Worm (Caenorhabditis elegans) whole organism, L1 larva: ENCODE measurements around the gene F12D9.2.
A peak's percentile ranks its signal among the peaks of the same experiment; 100 is the strongest.

Experiments used
- C04F5.9 ChIP-seq: sonication (generic microtip); optimal IDR thresholded peaks from 2 replicates; lab custom pipeline; 2016; ENCODE audit warnings: missing genetic modification characterization, missing compliant biosample characterization
- C34B4.2 ChIP-seq: sonication (generic microtip); optimal IDR thresholded peaks from 2 replicates; lab custom pipeline; 2017; ENCODE audit warnings: mild to moderate bottlenecking, missing genetic modification characterization, missing compliant biosample characterization
- Y116A8C.19 ChIP-seq: sonication (generic microtip); optimal IDR thresholded peaks from 2 replicates; lab custom pipeline; 2016; ENCODE audit warnings: missing compliant biosample characterization, missing genetic modification characterization, borderline replicate concordance
- ama-1 ChIP-seq: fragments of 150-350 bp; optimal IDR thresholded peaks from 2 replicates; lab custom pipeline; 2014
- blmp-1 ChIP-seq: fragments of 150-350 bp; optimal IDR thresholded peaks from 2 replicates; lab custom pipeline; 2014; ENCODE audit warnings: missing biosample characterization, missing genetic modification characterization
- ceh-63 ChIP-seq: fragments of 200-800 bp; sonication (Bioruptor generic); optimal IDR thresholded peaks from 2 replicates; lab custom pipeline; 2018; ENCODE audit warnings: mild to moderate bottlenecking, missing genetic modification characterization, missing compliant biosample characterization
- ceh-82 ChIP-seq, 3 experiments: fragments of 150-350 bp in 1 of 3; sonication (generic microtip) in 2 of 3; optimal IDR thresholded peaks; 2 replicates each; lab custom pipeline; 2014 to 2017; ENCODE audit warnings: missing biosample characterization in 3 of 3, missing genetic modification characterization in 3 of 3
- ceh-88 ChIP-seq: fragments of 200-800 bp; sonication (Bioruptor generic); IDR thresholded peaks from 2 replicates; pipeline ENCODE4 v1.3.6; 2022; ENCODE audit warnings: missing genetic modification characterization, missing compliant biosample characterization
- ceh-90 ChIP-seq: sonication (generic microtip); optimal IDR thresholded peaks from 2 replicates; lab custom pipeline; 2016; ENCODE audit warnings: missing genetic modification characterization, missing compliant biosample characterization
- dsc-1 ChIP-seq: sonication (generic microtip); optimal IDR thresholded peaks from 2 replicates; lab custom pipeline; 2016; ENCODE audit warnings: mild to moderate bottlenecking, missing genetic modification characterization, missing compliant biosample characterization
- efl-3 ChIP-seq: fragments of 200-800 bp; sonication (Bioruptor generic); optimal IDR thresholded peaks from 2 replicates; lab custom pipeline; 2018; ENCODE audit warnings: mild to moderate bottlenecking, missing genetic modification characterization, missing compliant biosample characterization
- egl-13 ChIP-seq: sonication (generic microtip); optimal IDR thresholded peaks from 2 replicates; lab custom pipeline; 2016; ENCODE audit warnings: missing genotype, missing genetic modification reagents, missing genetic modification characterization, missing compliant biosample characterization
- egl-27 ChIP-seq, 2 experiments: fragments of 150-350 bp in 1 of 2; sonication (generic microtip); optimal IDR thresholded peaks; 3 replicates each; lab custom pipeline; 2017 to 2018; ENCODE audit warnings: missing biosample characterization in 2 of 2, missing genetic modification characterization in 2 of 2, missing genetic modification reagents in 2 of 2
- elt-2 ChIP-seq: sonication (generic microtip); optimal IDR thresholded peaks from 2 replicates; lab custom pipeline; 2016; ENCODE audit warnings: missing genetic modification characterization, mild to moderate bottlenecking, inconsistent platforms, missing compliant biosample characterization, missing genetic modification reagents
- elt-3 ChIP-seq, 6 experiments: fragments of 150-350 bp in 1 of 6; sonication (generic microtip); optimal IDR thresholded peaks; 2 replicates each; lab custom pipeline; 2017 to 2018; ENCODE audit warnings: missing biosample characterization in 6 of 6, missing genetic modification characterization in 6 of 6, inconsistent platforms in 1 of 6
- ets-5 ChIP-seq: fragments of 200-800 bp; sonication (Bioruptor generic); IDR thresholded peaks from 2 replicates; pipeline ENCODE4 v1.3.6; 2022; ENCODE audit warnings: missing genetic modification characterization, missing compliant biosample characterization
- fkh-10 ChIP-seq: sonication (generic microtip); optimal IDR thresholded peaks from 2 replicates; lab custom pipeline; 2017; ENCODE audit warnings: missing biosample characterization, missing genetic modification reagents, missing genetic modification characterization
- fkh-8 ChIP-seq: sonication (generic microtip); optimal IDR thresholded peaks from 2 replicates; lab custom pipeline; 2016; ENCODE audit warnings: mild to moderate bottlenecking, missing genetic modification characterization, missing compliant biosample characterization
- grh-1 ChIP-seq: fragments of 200-800 bp; sonication (Bioruptor generic); IDR thresholded peaks from 2 replicates; pipeline ENCODE4 v1.3.6; 2022; ENCODE audit warnings: missing genetic modification reagents, missing genetic modification characterization, missing compliant biosample characterization
- hlh-17 ChIP-seq: fragments of 200-800 bp; sonication (Bioruptor generic); optimal IDR thresholded peaks from 2 replicates; lab custom pipeline; 2018; ENCODE audit warnings: missing genetic modification characterization, mild to moderate bottlenecking, missing compliant biosample characterization, moderate library complexity, borderline replicate concordance
- irx-1 ChIP-seq: sonication (generic microtip); optimal IDR thresholded peaks from 2 replicates; lab custom pipeline; 2016; ENCODE audit warnings: missing genetic modification characterization, missing compliant biosample characterization
- isw-1 ChIP-seq: fragments of 200-800 bp; sonication (Bioruptor generic); IDR thresholded peaks from 2 replicates; pipeline ENCODE4 v1.3.6; 2022; ENCODE audit warnings: missing genetic modification characterization, missing compliant biosample characterization
- jun-1 ChIP-seq: fragments of 150-350 bp; optimal IDR thresholded peaks from 2 replicates; lab custom pipeline; 2014; ENCODE audit warnings: missing biosample characterization, missing genetic modification reagents, missing genetic modification characterization
- lin-13 ChIP-seq: fragments of 150-350 bp; optimal IDR thresholded peaks from 2 replicates; lab custom pipeline; 2014; ENCODE audit warnings: missing biosample characterization, missing genetic modification reagents, missing genetic modification characterization
- lin-14 ChIP-seq: fragments of 200-800 bp; sonication (Bioruptor generic); optimal IDR thresholded peaks from 2 replicates; lab custom pipeline; 2018; ENCODE audit warnings: mild to moderate bottlenecking, missing genetic modification characterization, moderate library complexity, missing compliant biosample characterization
- lin-15B ChIP-seq: fragments of 150-350 bp; sonication (generic microtip); optimal IDR thresholded peaks from 3 replicates; lab custom pipeline; 2014; ENCODE audit warnings: missing biosample characterization, missing genetic modification characterization
- lin-35 ChIP-seq, 2 experiments: fragments of 150-350 bp; optimal IDR thresholded peaks; 2 replicates each; lab custom pipeline; 2014; ENCODE audit warnings: missing biosample characterization in 2 of 2, missing genetic modification characterization in 2 of 2, missing genetic modification reagents in 2 of 2
- lin-39 ChIP-seq: fragments of 150-350 bp; optimal IDR thresholded peaks from 2 replicates; lab custom pipeline; 2014; ENCODE audit warnings: missing biosample characterization, missing genetic modification reagents, missing genetic modification characterization
- lir-3 ChIP-seq: sonication (generic microtip); optimal IDR thresholded peaks from 2 replicates; lab custom pipeline; 2016; ENCODE audit warnings: mild to moderate bottlenecking, missing genetic modification characterization, moderate library complexity, missing compliant biosample characterization; ENCODE audit not compliant: poor library complexity
- lsy-2 ChIP-seq, 2 experiments: fragments of 150-350 bp; optimal IDR thresholded peaks; 2 replicates each; lab custom pipeline; 2014; ENCODE audit warnings: missing biosample characterization in 2 of 2, missing genetic modification characterization in 2 of 2
- mef-2 ChIP-seq: fragments of 150-350 bp; optimal IDR thresholded peaks from 2 replicates; lab custom pipeline; 2014; ENCODE audit warnings: missing biosample characterization, missing genetic modification characterization
- nhr-11 ChIP-seq: fragments of 150-350 bp; optimal IDR thresholded peaks from 2 replicates; lab custom pipeline; 2014; ENCODE audit warnings: missing biosample characterization, missing genetic modification characterization
- nhr-12 ChIP-seq: sonication (generic microtip); optimal IDR thresholded peaks from 2 replicates; lab custom pipeline; 2017; ENCODE audit warnings: missing biosample characterization, missing genetic modification characterization
- nhr-19 ChIP-seq: fragments of 200-800 bp; sonication (Bioruptor generic); conservative IDR thresholded peaks from 2 replicates; pipeline ENCODE4 v1.3.6; 2022; ENCODE audit warnings: missing genetic modification characterization, missing compliant biosample characterization
- nhr-237 ChIP-seq: fragments of 150-350 bp; optimal IDR thresholded peaks from 2 replicates; lab custom pipeline; 2014; ENCODE audit warnings: missing biosample characterization, missing genetic modification characterization
- nhr-28 ChIP-seq: fragments of 150-350 bp; optimal IDR thresholded peaks from 2 replicates; lab custom pipeline; 2014; ENCODE audit warnings: missing biosample characterization, missing genetic modification characterization
- nhr-47 ChIP-seq: sonication (generic microtip); optimal IDR thresholded peaks from 2 replicates; lab custom pipeline; 2016; ENCODE audit warnings: mild to moderate bottlenecking, missing genetic modification characterization, moderate library complexity, missing compliant biosample characterization
- nhr-71 ChIP-seq: sonication (generic microtip); optimal IDR thresholded peaks from 2 replicates; lab custom pipeline; 2016; ENCODE audit warnings: mild to moderate bottlenecking, missing genetic modification characterization, moderate library complexity, missing compliant biosample characterization
- nhr-76 ChIP-seq: sonication (generic microtip); optimal IDR thresholded peaks from 2 replicates; lab custom pipeline; 2017; ENCODE audit warnings: missing biosample characterization, missing genetic modification characterization
- nhr-77 ChIP-seq: fragments of 150-350 bp; optimal IDR thresholded peaks from 2 replicates; lab custom pipeline; 2014; ENCODE audit warnings: missing biosample characterization, missing genetic modification characterization
- nhr-84 ChIP-seq: sonication (generic microtip); optimal IDR thresholded peaks from 2 replicates; lab custom pipeline; 2017; ENCODE audit warnings: missing biosample characterization, missing genetic modification characterization
- nhr-85 ChIP-seq: sonication (generic microtip); peaks from one replicate; lab custom pipeline; 2016; ENCODE audit warnings: missing genetic modification characterization, inconsistent platforms, missing compliant biosample characterization
- nhr-90 ChIP-seq: sonication (generic microtip); optimal IDR thresholded peaks from 2 replicates; lab custom pipeline; 2016; ENCODE audit warnings: mild to moderate bottlenecking, missing genetic modification characterization, missing compliant biosample characterization; ENCODE audit not compliant: poor library complexity
- pax-3 ChIP-seq: fragments of 200-800 bp; sonication (Bioruptor generic); optimal IDR thresholded peaks from 2 replicates; lab custom pipeline; 2018; ENCODE audit warnings: mild to moderate bottlenecking, missing genetic modification characterization, moderate library complexity, missing compliant biosample characterization
- pqm-1 ChIP-seq: sonication (generic microtip); optimal IDR thresholded peaks from 3 replicates; lab custom pipeline; 2017; ENCODE audit warnings: missing biosample characterization, missing genetic modification characterization
- skn-1 ChIP-seq: fragments of 150-350 bp; optimal IDR thresholded peaks from 2 replicates; lab custom pipeline; 2014; ENCODE audit warnings: missing biosample characterization, missing genetic modification characterization
- snpc-4 ChIP-seq: fragments of 150-350 bp; optimal IDR thresholded peaks from 2 replicates; lab custom pipeline; 2014; ENCODE audit warnings: missing biosample characterization, missing genetic modification characterization
- sox-4 ChIP-seq: sonication (generic microtip); optimal IDR thresholded peaks from 2 replicates; lab custom pipeline; 2016; ENCODE audit warnings: missing genetic modification characterization, missing compliant biosample characterization
- sptf-1 ChIP-seq: fragments of 150-350 bp; optimal IDR thresholded peaks from 2 replicates; lab custom pipeline; 2014; ENCODE audit warnings: missing biosample characterization, missing genetic modification characterization
- sup-37 ChIP-seq: fragments of 200-800 bp; sonication (Bioruptor generic); optimal IDR thresholded peaks from 2 replicates; lab custom pipeline; 2018; ENCODE audit warnings: mild to moderate bottlenecking, missing genetic modification characterization, missing compliant biosample characterization
- swsn-7 ChIP-seq: sonication (generic microtip); optimal IDR thresholded peaks from 2 replicates; lab custom pipeline; 2016; ENCODE audit warnings: missing genetic modification characterization, missing compliant biosample characterization
- unc-62 ChIP-seq: fragments of 150-350 bp; optimal IDR thresholded peaks from 2 replicates; lab custom pipeline; 2014; ENCODE audit warnings: missing biosample characterization, missing genetic modification reagents, missing genetic modification characterization
- unc-86 ChIP-seq: sonication (generic microtip); optimal IDR thresholded peaks from 2 replicates; lab custom pipeline; 2016; ENCODE audit warnings: missing genetic modification characterization, missing compliant biosample characterization
- ztf-11 ChIP-seq, 2 experiments: sonication (generic microtip); optimal IDR thresholded peaks; 2 replicates each; lab custom pipeline; 2016 to 2017; ENCODE audit warnings: missing genetic modification characterization in 2 of 2, missing biosample characterization in 1 of 2, missing compliant biosample characterization in 1 of 2

The F12D9.2 gene

ce11 chrX:8605005-8605404 is 41.9 kb downstream of the F12D9.2 start, which contains the start of the genes H35N09.2 and H35N09.1:
Gene H35N09.2 (minus strand): TSS chrX:8605058.
Gene H35N09.1 (plus strand): TSS chrX:8605339.
- TF ChIP-seq nhr-90 (tag; lab: Kevin White, UChicago) = peak; percentile 32
- no peak for TF ChIP-seq ama-1 (lab: Kevin White, UChicago)
- peak; percentile 23 for TF ChIP-seq fkh-8 (tag; lab: Kevin White, UChicago)
- no peak for TF ChIP-seq lin-39 (tag; lab: Kevin White, UChicago)
- TF ChIP-seq mef-2 (tag; lab: Kevin White, UChicago) = no peak
- peak; percentile 39 to 67 for TF ChIP-seq lsy-2 (tag; optimal IDR thresholded peaks at IDR 0.05; lab: Kevin White, UChicago)
- TF ChIP-seq ceh-90 (tag; lab: Kevin White, UChicago) = no peak
- TF ChIP-seq grh-1 = no peak
- TF ChIP-seq snpc-4 = no peak
- TF ChIP-seq fkh-10 (GFP tag; lab: Kevin White, UChicago) = no peak
- TF ChIP-seq sup-37 (GFP tag; lab: Kevin White, UChicago) = no peak
- no peak for TF ChIP-seq C04F5.9 (tag; lab: Kevin White, UChicago)
- no peak for TF ChIP-seq ceh-88 (GFP tag; lab: Robert Waterston, UW)
- TF ChIP-seq lin-15B (tag; lab: Kevin White, UChicago) = no peak
- TF ChIP-seq lir-3 = no peak
- peak in 2 of 3 experiments; percentile 4 to 51 for TF ChIP-seq ceh-82 (tag; optimal IDR thresholded peaks at IDR 0.05; lab: Kevin White, UChicago)
- TF ChIP-seq nhr-76 (tag; lab: Kevin White, UChicago) = no peak
- TF ChIP-seq nhr-71 (tag; lab: Kevin White, UChicago) = peak; percentile 49
- no peak for TF ChIP-seq dsc-1 (tag; lab: Kevin White, UChicago)
- no peak for TF ChIP-seq elt-3 (tag; optimal IDR thresholded peaks at IDR 0.05; lab: Kevin White, UChicago)
- TF ChIP-seq lin-35 (GFP tag; optimal IDR thresholded peaks at IDR 0.05; lab: Kevin White, UChicago) = peak; percentile 8 to 78
- no peak for TF ChIP-seq nhr-84
- TF ChIP-seq unc-86 = no peak
- peak; percentile 30 for TF ChIP-seq swsn-7 (tag; lab: Kevin White, UChicago)
- TF ChIP-seq sox-4 (tag; lab: Kevin White, UChicago) = no peak
- TF ChIP-seq lin-13 = peak; percentile 36
- TF ChIP-seq C34B4.2 (tag; lab: Kevin White, UChicago) = no peak
- TF ChIP-seq ztf-11 (tag; optimal IDR thresholded peaks at IDR 0.05; lab: Kevin White, UChicago) = no peak
- TF ChIP-seq nhr-47 (tag; lab: Kevin White, UChicago) = peak; percentile 45
- no peak for TF ChIP-seq isw-1 (GFP tag; lab: Robert Waterston, UW)
- no peak for TF ChIP-seq nhr-12 (tag; lab: Kevin White, UChicago)
- no peak for TF ChIP-seq pqm-1 (tag; lab: Kevin White, UChicago)
- no peak for TF ChIP-seq Y116A8C.19 (tag; lab: Kevin White, UChicago)
- no peak for TF ChIP-seq nhr-237 (tag; lab: Kevin White, UChicago)
- no peak for TF ChIP-seq elt-2 (tag; lab: Kevin White, UChicago)
- peak; percentile 71 for TF ChIP-seq lin-14 (GFP tag; lab: Kevin White, UChicago)
- TF ChIP-seq nhr-11 = no peak
- TF ChIP-seq irx-1 (tag; lab: Kevin White, UChicago) = no peak
- TF ChIP-seq jun-1 (tag; lab: Kevin White, UChicago) = peak; percentile 17
- TF ChIP-seq skn-1 (tag; lab: Kevin White, UChicago) = peak; percentile 33
- TF ChIP-seq sptf-1 (tag; lab: Kevin White, UChicago) = no peak
- no peak for TF ChIP-seq efl-3 (GFP tag; lab: Kevin White, UChicago)
- TF ChIP-seq nhr-85 (tag; lab: Kevin White, UChicago) = no peak
- no peak for TF ChIP-seq ets-5
- no peak for TF ChIP-seq nhr-28
- no peak for TF ChIP-seq unc-62
- no peak for TF ChIP-seq pax-3 (tag; lab: Kevin White, UChicago)
- no peak for TF ChIP-seq egl-27 (tag; optimal IDR thresholded peaks at IDR 0.05; lab: Kevin White, UChicago)
- TF ChIP-seq nhr-19 (GFP tag; lab: Robert Waterston, UW) = no peak
- TF ChIP-seq egl-13 (tag; lab: Kevin White, UChicago) = no peak
- peak; percentile 35 for TF ChIP-seq blmp-1 (tag; lab: Kevin White, UChicago)
- no peak for TF ChIP-seq ceh-63 (GFP tag; lab: Kevin White, UChicago)
- no peak for TF ChIP-seq hlh-17
- TF ChIP-seq nhr-77 (tag; lab: Kevin White, UChicago) = peak; percentile 25
